ENCODE assay signal across 2 fruit fly cellular contexts in genomic region chr2L:18830587-18831528, dm6.
TF ChIP-seq lines count a peak whose summit lies in the region.

CG17597 (minus strand) TSS chr2L:18831153.
ScpX (plus strand) TSS chr2L:18831229.

TF ChIP-seq in whole organism, embryonic, 481 proteins besides CTCF, POLR2A, EP300 and RAD21 (continued from another document and continues in another):
- peak; percentile 21 for TF ChIP-seq HmgD (GFP tag; optimal IDR thresholded peaks at IDR 0.05; lab: Kevin White, UChicago)
- peak; percentile 79 for TF ChIP-seq CG2120 (GFP tag; optimal IDR thresholded peaks at IDR 0.05; lab: Kevin White, UChicago)
- peak; percentile 69 for TF ChIP-seq grau (tag; optimal IDR thresholded peaks at IDR 0.05; lab: Kevin White, UChicago)
- TF ChIP-seq Fer3 (tag; optimal IDR thresholded peaks at IDR 0.05; lab: Kevin White, UChicago) = peak; percentile 48
- peak; percentile 32 for TF ChIP-seq tx (GFP tag; optimal IDR thresholded peaks at IDR 0.05; lab: Kevin White, UChicago)
- peak; percentile 20 for TF ChIP-seq slp2 (GFP tag; optimal IDR thresholded peaks at IDR 0.05; lab: Kevin White, UChicago)
- no peak for TF ChIP-seq psq (GFP tag; optimal IDR thresholded peaks at IDR 0.05; lab: Kevin White, UChicago)
- TF ChIP-seq CG17359 (tag; optimal IDR thresholded peaks at IDR 0.05; lab: Kevin White, UChicago) = peak; percentile 54
- TF ChIP-seq CG12236 (GFP tag; optimal IDR thresholded peaks at IDR 0.05; lab: Kevin White, UChicago) = no peak
- peak; percentile 54 for TF ChIP-seq twi (tag; optimal IDR thresholded peaks at IDR 0.05; lab: Kevin White, UChicago)
- peak; percentile 40 for TF ChIP-seq fd96Cb (tag; optimal IDR thresholded peaks at IDR 0.05; lab: Kevin White, UChicago)
- peak; percentile 29 for TF ChIP-seq CG10366 (GFP tag; IDR thresholded peaks at IDR 0.05; lab: Robert Waterston, UW)
- TF ChIP-seq CG11504 (tag; optimal IDR thresholded peaks at IDR 0.05; lab: Kevin White, UChicago) = peak; percentile 75
- peak; percentile 64 for TF ChIP-seq CG33557 (GFP tag; optimal IDR thresholded peaks at IDR 0.05; lab: Kevin White, UChicago)
- peak; percentile 60 for TF ChIP-seq Dip3 (GFP tag; optimal IDR thresholded peaks at IDR 0.05; lab: Kevin White, UChicago)
- peak; percentile 68 for TF ChIP-seq CG18476 (GFP tag; optimal IDR thresholded peaks at IDR 0.05; lab: Kevin White, UChicago)
- TF ChIP-seq Hsf (GFP tag; optimal IDR thresholded peaks at IDR 0.05; lab: Kevin White, UChicago) = peak; percentile 78
- 0 out of 2 replicates have a peak, but pooled peaks have one; percentile 77 for TF ChIP-seq sna (GFP tag; IDR thresholded peaks at IDR 0.05; lab: Robert Waterston, UW; ENCODE audit: partially characterized antibody)
- peak; percentile 81 for TF ChIP-seq BEAF-32 (GFP tag; optimal IDR thresholded peaks at IDR 0.05; lab: Kevin White, UChicago)
- no peak for TF ChIP-seq pb (GFP tag; optimal IDR thresholded peaks at IDR 0.05; lab: Kevin White, UChicago)
- no peak for TF ChIP-seq wek (GFP tag; optimal IDR thresholded peaks at IDR 0.05; lab: Kevin White, UChicago)
- TF ChIP-seq CG6689 (GFP tag; IDR thresholded peaks at IDR 0.05; lab: Robert Waterston, UW) = peak; percentile 62
- TF ChIP-seq sug (tag; optimal IDR thresholded peaks at IDR 0.05; lab: Kevin White, UChicago) = peak; percentile 76
- peak; percentile 55 for TF ChIP-seq Atf3 (GFP tag; optimal IDR thresholded peaks at IDR 0.05; lab: Kevin White, UChicago)
- TF ChIP-seq lov (optimal IDR thresholded peaks at IDR 0.05; lab: Kevin White, UChicago) = no peak
- no peak for TF ChIP-seq lov (GFP tag; IDR thresholded peaks at IDR 0.05; lab: Robert Waterston, UW)
- peak; percentile 63 for TF ChIP-seq CG10543 (GFP tag; optimal IDR thresholded peaks at IDR 0.05; lab: Kevin White, UChicago)
- TF ChIP-seq ci (GFP tag; IDR thresholded peaks at IDR 0.05; lab: Robert Waterston, UW) = peak; percentile 59; the same call in 1 of the 3 replicates
- peak; percentile 22 for TF ChIP-seq CG10209 (GFP tag; optimal IDR thresholded peaks at IDR 0.05; lab: Kevin White, UChicago)
- peak; percentile 67 for TF ChIP-seq CG2712 (tag; optimal IDR thresholded peaks at IDR 0.05; lab: Kevin White, UChicago)
- TF ChIP-seq CG30403 (GFP tag; optimal IDR thresholded peaks at IDR 0.05; lab: Kevin White, UChicago) = peak; percentile 77
- TF ChIP-seq crol (GFP tag; IDR thresholded peaks at IDR 0.05; lab: Robert Waterston, UW) = no peak
- TF ChIP-seq Ravus (GFP tag; IDR thresholded peaks at IDR 0.05; lab: Robert Waterston, UW) = no peak
- TF ChIP-seq vvl (GFP tag; IDR thresholded peaks at IDR 0.05; lab: Robert Waterston, UW) = peak; percentile 32; the same call in 1 of the 2 replicates
- TF ChIP-seq CG12744 (GFP tag; optimal IDR thresholded peaks at IDR 0.05; lab: Kevin White, UChicago) = no peak
- TF ChIP-seq grn (GFP tag; optimal IDR thresholded peaks at IDR 0.05; lab: Kevin White, UChicago) = peak; percentile 88
- peak; percentile 45 for TF ChIP-seq gcm2 (GFP tag; optimal IDR thresholded peaks at IDR 0.05; lab: Kevin White, UChicago)
- TF ChIP-seq otp (GFP tag; IDR thresholded peaks at IDR 0.05; lab: Robert Waterston, UW) = 0 out of 3 replicates have a peak, but pooled peaks have one; percentile 10
- no peak for TF ChIP-seq eve (GFP tag; optimal IDR thresholded peaks at IDR 0.05; lab: Kevin White, UChicago)
- TF ChIP-seq fd64A (GFP tag; optimal IDR thresholded peaks at IDR 0.05; lab: Kevin White, UChicago) = no peak
- TF ChIP-seq zen (tag; optimal IDR thresholded peaks at IDR 0.05; lab: Kevin White, UChicago) = peak; percentile 37
- peak; percentile 89 for TF ChIP-seq Med (GFP tag; lab: Kevin White, UChicago)
- TF ChIP-seq CG5953 (GFP tag; IDR thresholded peaks at IDR 0.05; lab: Robert Waterston, UW) = no peak
- peak; percentile 76 for TF ChIP-seq CG2678 (tag; optimal IDR thresholded peaks at IDR 0.05; lab: Kevin White, UChicago)
- TF ChIP-seq CG11456 (GFP tag; IDR thresholded peaks at IDR 0.05; lab: Robert Waterston, UW) = 0 out of 3 replicates have a peak, but pooled peaks have one; percentile 59
- peak; percentile 94 for TF ChIP-seq stwl (tag; optimal IDR thresholded peaks at IDR 0.05; lab: Kevin White, UChicago)
- TF ChIP-seq fu2 (GFP tag; optimal IDR thresholded peaks at IDR 0.05; lab: Kevin White, UChicago) = peak; percentile 41
- TF ChIP-seq CG3065 (GFP tag; optimal IDR thresholded peaks at IDR 0.05; lab: Kevin White, UChicago) = peak; percentile 52
- peak; percentile 38 for TF ChIP-seq CG18764 (GFP tag; optimal IDR thresholded peaks at IDR 0.05; lab: Kevin White, UChicago)
- no peak for TF ChIP-seq fru (optimal IDR thresholded peaks at IDR 0.05; lab: Kevin White, UChicago)
- TF ChIP-seq run (tag; optimal IDR thresholded peaks at IDR 0.05; lab: Kevin White, UChicago) = no peak
- TF ChIP-seq jigr1 (GFP tag; IDR thresholded peaks at IDR 0.05; lab: Robert Waterston, UW) = no peak
- peak; percentile 32 for TF ChIP-seq CG9609 (GFP tag; optimal IDR thresholded peaks at IDR 0.05; lab: Kevin White, UChicago)
- TF ChIP-seq ERR (GFP tag; optimal IDR thresholded peaks at IDR 0.05; lab: Kevin White, UChicago) = no peak
- peak; percentile 60 for TF ChIP-seq CG10147 (GFP tag; optimal IDR thresholded peaks at IDR 0.05; lab: Kevin White, UChicago)
- TF ChIP-seq CG1529 (GFP tag; optimal IDR thresholded peaks at IDR 0.05; lab: Kevin White, UChicago) = no peak
- TF ChIP-seq fd102C (GFP tag; optimal IDR thresholded peaks at IDR 0.05; lab: Kevin White, UChicago) = peak; percentile 47
- peak; percentile 45 for TF ChIP-seq CG12942 (GFP tag; optimal IDR thresholded peaks at IDR 0.05; lab: Kevin White, UChicago)
- peak; percentile 51 for TF ChIP-seq Ada2b (GFP tag; IDR thresholded peaks at IDR 0.05; lab: Robert Waterston, UW)
- TF ChIP-seq CG4328 (GFP tag; optimal IDR thresholded peaks at IDR 0.05; lab: Kevin White, UChicago) = peak; percentile 29
- peak; percentile 34 for TF ChIP-seq caup (GFP tag; optimal IDR thresholded peaks at IDR 0.05; lab: Kevin White, UChicago; ENCODE audit: severe bottlenecking)
- peak; percentile 16 for TF ChIP-seq pfk (GFP tag; optimal IDR thresholded peaks at IDR 0.05; lab: Kevin White, UChicago)
- TF ChIP-seq sc (optimal IDR thresholded peaks at IDR 0.05; lab: Kevin White, UChicago) = no peak
- peak; percentile 18 for TF ChIP-seq sc (GFP tag; optimal IDR thresholded peaks at IDR 0.05; lab: Kevin White, UChicago)
- TF ChIP-seq Six4 (GFP tag; optimal IDR thresholded peaks at IDR 0.05; lab: Kevin White, UChicago) = peak; percentile 43
- TF ChIP-seq CG17385 (GFP tag; optimal IDR thresholded peaks at IDR 0.05; lab: Kevin White, UChicago) = peak; percentile 52

TF ChIP-seq in whole organism, prepupa, 60 proteins besides CTCF, POLR2A, EP300 and RAD21 (continued from another document):
- TF ChIP-seq Smox (GFP tag; optimal IDR thresholded peaks at IDR 0.05; lab: Kevin White, UChicago) = no peak
- TF ChIP-seq CG11294 (GFP tag; IDR thresholded peaks at IDR 0.05; lab: Robert Waterston, UW) = no peak
- no peak; the same call in 2 of the 3 replicates for TF ChIP-seq CG6163 (GFP tag; IDR thresholded peaks at IDR 0.05; lab: Robert Waterston, UW)
- peak; percentile 38 for TF ChIP-seq CG8319 (GFP tag; optimal IDR thresholded peaks at IDR 0.05; lab: Kevin White, UChicago)
- peak; percentile 45 for TF ChIP-seq Sox15 (GFP tag; optimal IDR thresholded peaks at IDR 0.05; lab: Kevin White, UChicago)
- TF ChIP-seq Hr39 (GFP tag; optimal IDR thresholded peaks at IDR 0.05; lab: Kevin White, UChicago) = peak; percentile 73
- TF ChIP-seq CG10669 (GFP tag; optimal IDR thresholded peaks at IDR 0.05; lab: Kevin White, UChicago) = peak; percentile 40
TF ChIP-seq in whole organism, prepupa: peak in this region for 45.
